Fruit fly (Drosophila melanogaster) whole organism, embryonic: ENCODE results near the gene Ptth.
A peak's percentile ranks its signal among the peaks of the same experiment; 100 is the strongest.

Experiments used
- B-H2 ChIP-seq: fragments of 200-800 bp; sonication (Bioruptor generic); optimal IDR thresholded peaks from 2 replicates; lab custom pipeline; 2018; ENCODE audit warnings: missing biosample characterization, mild to moderate bottlenecking, missing genetic modification characterization
- BEAF-32 ChIP-seq: fragments of 200-800 bp; sonication (Bioruptor generic); optimal IDR thresholded peaks from 3 replicates; lab custom pipeline; 2017; ENCODE audit warnings: missing biosample characterization, missing genetic modification characterization, mild to moderate bottlenecking, moderate library complexity, missing genetic modification reagents
- CG11093 ChIP-seq: fragments of 200-800 bp; sonication (Bioruptor generic); IDR thresholded peaks from 3 replicates; pipeline ENCODE4 v1.3.6; 2022; ENCODE audit warnings: missing biosample characterization, missing genetic modification characterization
- CG11504 ChIP-seq: fragments of 200-800 bp; sonication (Bioruptor generic); optimal IDR thresholded peaks from 3 replicates; lab custom pipeline; 2019; ENCODE audit warnings: missing biosample characterization, mild to moderate bottlenecking, missing genetic modification characterization, moderate library complexity
- CG12236 ChIP-seq: fragments of 200-800 bp; sonication (Bioruptor generic); optimal IDR thresholded peaks from 2 replicates; lab custom pipeline; 2016; ENCODE audit warnings: missing biosample characterization, missing genetic modification characterization
- CG12299 ChIP-seq: fragments of 200-800 bp; sonication (Bioruptor generic); optimal IDR thresholded peaks from 2 replicates; lab custom pipeline; 2018; ENCODE audit warnings: missing biosample characterization, mild to moderate bottlenecking, missing genetic modification characterization
- CG1233 ChIP-seq: fragments of 200-800 bp; sonication (Bioruptor generic); optimal IDR thresholded peaks from 4 replicates; lab custom pipeline; 2018; ENCODE audit warnings: missing biosample characterization, mild to moderate bottlenecking, missing genetic modification characterization
- CG13123 ChIP-seq: fragments of 200-800 bp; sonication (Bioruptor generic); optimal IDR thresholded peaks from 2 replicates; lab custom pipeline; 2016; ENCODE audit warnings: missing biosample characterization, missing genetic modification characterization
- CG15011 ChIP-seq: fragments of 200-800 bp; sonication (Bioruptor generic); optimal IDR thresholded peaks from 3 replicates; lab custom pipeline; 2018; ENCODE audit warnings: missing biosample characterization, mild to moderate bottlenecking, missing genetic modification characterization
- CG15514 ChIP-seq: fragments of 200-800 bp; sonication (Bioruptor generic); optimal IDR thresholded peaks from 3 replicates; lab custom pipeline; 2017; ENCODE audit warnings: missing biosample characterization, missing genetic modification characterization, mild to moderate bottlenecking, moderate library complexity, missing genetic modification reagents
- CG15601 ChIP-seq: fragments of 200-800 bp; sonication (Bioruptor generic); optimal IDR thresholded peaks from 3 replicates; lab custom pipeline; 2019; ENCODE audit warnings: missing biosample characterization, mild to moderate bottlenecking, missing genetic modification characterization, moderate library complexity
- CG17802 ChIP-seq: fragments of 200-800 bp; sonication (Bioruptor generic); optimal IDR thresholded peaks from 2 replicates; lab custom pipeline; 2018; ENCODE audit warnings: missing biosample characterization, mild to moderate bottlenecking, missing genetic modification characterization, moderate library complexity
- CG17829 ChIP-seq: fragments of 200-800 bp; optimal IDR thresholded peaks from 2 replicates; lab custom pipeline; 2019; ENCODE audit warnings: missing biosample characterization, mild to moderate bottlenecking, missing genetic modification characterization, moderate library complexity
- CG18011 ChIP-seq: fragments of 200-800 bp; sonication (Bioruptor generic); optimal IDR thresholded peaks from 2 replicates; lab custom pipeline; 2017; ENCODE audit warnings: missing biosample characterization, missing genetic modification characterization, mild to moderate bottlenecking, moderate library complexity, missing genotype
- CG2116 ChIP-seq: fragments of 200-800 bp; sonication (Bioruptor generic); optimal IDR thresholded peaks from 3 replicates; lab custom pipeline; 2018; ENCODE audit warnings: missing biosample characterization, mild to moderate bottlenecking, missing genetic modification characterization
- CG31365 ChIP-seq: fragments of 200-800 bp; sonication (Bioruptor generic); optimal IDR thresholded peaks from 2 replicates; lab custom pipeline; 2018; ENCODE audit warnings: missing biosample characterization, mild to moderate bottlenecking, missing genetic modification characterization
- CG31388 ChIP-seq: fragments of 200-800 bp; sonication (Bioruptor generic); optimal IDR thresholded peaks from 2 replicates; lab custom pipeline; 2016; ENCODE audit warnings: missing biosample characterization, missing genetic modification characterization
- CG32767 ChIP-seq: fragments of 200-800 bp; sonication (Bioruptor generic); IDR thresholded peaks from 2 replicates; pipeline ENCODE4 v1.3.6; 2022; ENCODE audit warnings: missing biosample characterization, missing genetic modification characterization
- CG5245 ChIP-seq: fragments of 200-800 bp; sonication (Bioruptor generic); optimal IDR thresholded peaks from 3 replicates; lab custom pipeline; 2016; ENCODE audit warnings: missing biosample characterization, missing genetic modification characterization
- CG6765 ChIP-seq: fragments of 200-800 bp; sonication (Bioruptor generic); optimal IDR thresholded peaks from 3 replicates; lab custom pipeline; 2017; ENCODE audit warnings: missing biosample characterization, mild to moderate bottlenecking, missing genetic modification characterization
- CG7357 ChIP-seq: fragments of 200-800 bp; sonication (Bioruptor generic); IDR thresholded peaks from 3 replicates; pipeline ENCODE4 v1.3.6; 2022; ENCODE audit warnings: missing biosample characterization, missing genetic modification characterization
- CG8089 ChIP-seq: fragments of 200-800 bp; sonication (Bioruptor generic); optimal IDR thresholded peaks from 3 replicates; lab custom pipeline; 2016; ENCODE audit warnings: missing biosample characterization, missing genetic modification characterization
- CG8765 ChIP-seq: fragments of 200-800 bp; sonication (Bioruptor generic); IDR thresholded peaks from 2 replicates; pipeline ENCODE4 v1.3.6; 2022; ENCODE audit warnings: missing biosample characterization, missing genetic modification characterization
- CG8944 ChIP-seq: fragments of 200-800 bp; sonication (Bioruptor generic); optimal IDR thresholded peaks from 3 replicates; lab custom pipeline; 2016; ENCODE audit warnings: missing biosample characterization, missing genetic modification characterization
- CG9727 ChIP-seq: fragments of 200-800 bp; sonication (Bioruptor generic); optimal IDR thresholded peaks from 3 replicates; lab custom pipeline; 2017; ENCODE audit warnings: missing biosample characterization, mild to moderate bottlenecking, missing genetic modification characterization
- CG9932 ChIP-seq: fragments of 200-800 bp; sonication (Bioruptor generic); IDR thresholded peaks from 2 replicates; pipeline ENCODE4 v1.3.6; 2022; ENCODE audit warnings: missing biosample characterization, missing genetic modification characterization
- CoRest ChIP-seq: fragments of 200-800 bp; sonication (Bioruptor generic); optimal IDR thresholded peaks from 3 replicates; lab custom pipeline; 2018; ENCODE audit warnings: missing biosample characterization, mild to moderate bottlenecking, missing genetic modification characterization, moderate library complexity
- CrebB ChIP-seq: fragments of 200-800 bp; sonication (Bioruptor generic); optimal IDR thresholded peaks from 3 replicates; lab custom pipeline; 2018; ENCODE audit warnings: missing biosample characterization, mild to moderate bottlenecking, missing genetic modification characterization
- Deaf1 ChIP-seq: fragments of 200-800 bp; optimal IDR thresholded peaks from 3 replicates; lab custom pipeline; 2019; ENCODE audit warnings: missing biosample characterization, mild to moderate bottlenecking, missing genetic modification characterization, moderate library complexity
- Dip3 ChIP-seq: fragments of 200-800 bp; sonication (Bioruptor generic); optimal IDR thresholded peaks from 3 replicates; lab custom pipeline; 2016; ENCODE audit warnings: missing biosample characterization, missing genetic modification characterization
- Ets65A ChIP-seq: fragments of 200-800 bp; sonication (Bioruptor generic); peaks from one replicate; lab custom pipeline; 2016; ENCODE audit warnings: missing biosample characterization, missing genetic modification characterization
- H15 ChIP-seq: fragments of 200-800 bp; sonication (Bioruptor generic); IDR thresholded peaks from 3 replicates; pipeline ENCODE4 v1.3.6; 2022; ENCODE audit warnings: missing biosample characterization, missing genetic modification characterization
- Lim3 ChIP-seq: fragments of 200-800 bp; sonication (Bioruptor generic); IDR thresholded peaks from 2 replicates; pipeline ENCODE4 v1.3.6; 2022; ENCODE audit warnings: missing biosample characterization, missing genetic modification characterization
- Mes4 ChIP-seq: fragments of 200-800 bp; sonication (Bioruptor generic); optimal IDR thresholded peaks from 2 replicates; lab custom pipeline; 2016; ENCODE audit warnings: missing biosample characterization, missing genetic modification characterization
- Sin3A ChIP-seq: fragments of >200 bp; optimal IDR thresholded peaks from 2 replicates; lab custom pipeline; 2018
- Sry-β ChIP-seq: fragments of 200-800 bp; sonication (Bioruptor generic); optimal IDR thresholded peaks from 2 replicates; lab custom pipeline; 2018; ENCODE audit warnings: missing biosample characterization, mild to moderate bottlenecking, missing genetic modification characterization, moderate library complexity
- ac ChIP-seq: fragments of 200-800 bp; sonication (Bioruptor generic); optimal IDR thresholded peaks from 3 replicates; lab custom pipeline; 2017; ENCODE audit warnings: missing biosample characterization, mild to moderate bottlenecking, missing genetic modification characterization
- amos ChIP-seq: fragments of 200-800 bp; sonication (Bioruptor generic); IDR thresholded peaks from 2 replicates; pipeline ENCODE4 v1.3.6; 2022; ENCODE audit warnings: missing biosample characterization, missing genetic modification characterization; ENCODE audit not compliant: partially characterized antibody
- aop ChIP-seq: fragments of 200-800 bp; sonication (Bioruptor generic); IDR thresholded peaks from 2 replicates; pipeline ENCODE4 v1.3.6; 2022; ENCODE audit warnings: missing biosample characterization, missing genetic modification characterization
- cato ChIP-seq: fragments of 200-800 bp; sonication (Bioruptor generic); optimal IDR thresholded peaks from 2 replicates; lab custom pipeline; 2016; ENCODE audit warnings: missing biosample characterization, missing genetic modification characterization, borderline replicate concordance
- en ChIP-seq: fragments of 200-800 bp; sonication (Bioruptor generic); optimal IDR thresholded peaks from 2 replicates; lab custom pipeline; 2016; ENCODE audit warnings: missing biosample characterization, missing genetic modification characterization
- eyg ChIP-seq: fragments of 200-800 bp; sonication (Bioruptor generic); optimal IDR thresholded peaks from 3 replicates; lab custom pipeline; 2016; ENCODE audit warnings: missing biosample characterization, missing genetic modification characterization
- fru ChIP-seq: fragments of >200 bp; optimal IDR thresholded peaks from 2 replicates; lab custom pipeline; 2017
- grau ChIP-seq: fragments of 200-800 bp; optimal IDR thresholded peaks from 3 replicates; lab custom pipeline; 2019; ENCODE audit warnings: missing biosample characterization, mild to moderate bottlenecking, missing genetic modification characterization, moderate library complexity
- gsb-n ChIP-seq: fragments of 200-800 bp; sonication (Bioruptor generic); optimal IDR thresholded peaks from 3 replicates; lab custom pipeline; 2018; ENCODE audit warnings: missing biosample characterization, mild to moderate bottlenecking, missing genetic modification characterization
- kah ChIP-seq: fragments of 200-800 bp; sonication (Bioruptor generic); optimal IDR thresholded peaks from 2 replicates; lab custom pipeline; 2018; ENCODE audit warnings: missing biosample characterization, mild to moderate bottlenecking, missing genetic modification characterization
- lmd ChIP-seq: fragments of 200-800 bp; sonication (Bioruptor generic); IDR thresholded peaks from 2 replicates; pipeline ENCODE4 v1.3.6; 2022; ENCODE audit warnings: missing biosample characterization, missing genetic modification characterization
- pnt ChIP-seq: fragments of 200-800 bp; sonication (Bioruptor generic); optimal IDR thresholded peaks from 3 replicates; lab custom pipeline; 2016; ENCODE audit warnings: missing biosample characterization, missing genetic modification characterization
- pros ChIP-seq: fragments of 200-800 bp; sonication (Bioruptor generic); optimal IDR thresholded peaks from 3 replicates; lab custom pipeline; 2019; ENCODE audit warnings: missing biosample characterization, mild to moderate bottlenecking, missing genetic modification characterization, moderate library complexity
- ranshi ChIP-seq: fragments of 200-800 bp; sonication (Bioruptor generic); IDR thresholded peaks from 2 replicates; pipeline ENCODE4 v1.3.6; 2022; ENCODE audit warnings: missing biosample characterization, missing genetic modification characterization
- slou ChIP-seq: fragments of 200-800 bp; sonication (Bioruptor generic); optimal IDR thresholded peaks from 3 replicates; lab custom pipeline; 2016; ENCODE audit warnings: missing biosample characterization, missing genetic modification characterization
- tin ChIP-seq: fragments of 200-800 bp; sonication (Bioruptor generic); optimal IDR thresholded peaks from 3 replicates; lab custom pipeline; 2016; ENCODE audit warnings: missing biosample characterization, missing genetic modification characterization
- wdn ChIP-seq: fragments of 200-800 bp; sonication (Bioruptor generic); IDR thresholded peaks from 2 replicates; pipeline ENCODE4 v1.3.6; 2022; ENCODE audit warnings: missing biosample characterization, missing genetic modification characterization

The Ptth gene

DNA sequence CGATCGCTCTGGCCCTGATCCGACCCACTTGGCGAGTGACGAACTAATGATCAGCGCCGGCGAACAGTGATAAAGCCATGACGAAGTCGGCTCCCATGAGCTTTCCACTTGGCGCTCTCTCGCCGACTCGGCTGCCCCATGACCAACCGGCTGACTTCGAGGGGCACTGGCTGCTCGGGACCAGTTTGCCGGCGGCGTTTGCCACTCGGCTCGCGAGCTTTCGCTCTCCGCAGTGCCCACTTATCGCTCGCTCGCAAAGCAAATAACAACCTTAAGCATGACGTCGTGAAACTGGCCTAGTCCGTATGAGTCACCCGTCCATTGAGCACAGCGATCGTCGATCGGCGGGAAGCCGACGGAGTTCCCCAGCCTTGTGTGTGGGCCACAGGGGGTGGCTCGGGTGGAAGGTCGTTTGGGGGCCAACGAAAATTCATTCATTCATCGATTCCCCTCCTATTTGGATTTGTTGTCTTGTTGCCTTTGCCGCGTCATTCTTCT, 24.2 kb downstream of the Ptth start, which contains the start of gene Ets21C (continued):
- TF ChIP-seq CG6765 (GFP tag; lab: Kevin White, UChicago) (peak; percentile 58), CG17802 (tag; lab: Kevin White, UChicago) (no peak), ranshi (no peak), CG5245 (GFP tag; lab: Kevin White, UChicago) (no peak), Lim3 (no peak), cato (no peak), CG8765 (GFP tag; lab: Robert Waterston, UW) (no peak), CG31388 (no peak), pros (GFP tag; lab: Kevin White, UChicago) (no peak), CG32767 (GFP tag; lab: Robert Waterston, UW) (no peak), wdn (GFP tag; lab: Robert Waterston, UW) (0 out of 2 replicates have a peak, but pooled peaks have one; percentile 11), aop (no peak), eyg (GFP tag; lab: Kevin White, UChicago) (no peak), fru (lab: Kevin White, UChicago) (no peak), CG2116 (GFP tag; lab: Kevin White, UChicago) (no peak), Sry-β (GFP tag; lab: Kevin White, UChicago) (no peak), CG17829 (no peak), H15 (GFP tag; lab: Robert Waterston, UW) (no peak), CG8944 (no peak), kah (GFP tag; lab: Kevin White, UChicago) (no peak), CG7357 (no peak), CG15601 (tag; lab: Kevin White, UChicago) (no peak), Deaf1 (tag; lab: Kevin White, UChicago) (peak; percentile 97), amos (GFP tag; lab: Robert Waterston, UW) (no peak), CG11504 (tag; lab: Kevin White, UChicago) (no peak), CG12299 (tag; lab: Kevin White, UChicago) (no peak), CG11093 (no peak), BEAF-32 (GFP tag; lab: Kevin White, UChicago) (no peak), CG31365 (tag; lab: Kevin White, UChicago) (no peak), gsb-n (no peak), CG15011 (GFP tag; lab: Kevin White, UChicago) (no peak), CG9932 (GFP tag; lab: Robert Waterston, UW) (peak; percentile 36), Dip3 (GFP tag; lab: Kevin White, UChicago) (no peak), slou (GFP tag; lab: Kevin White, UChicago) (no peak), Mes4 (GFP tag; lab: Kevin White, UChicago) (no peak), lmd (no peak), tin (GFP tag; lab: Kevin White, UChicago) (no peak), CoRest (tag; lab: Kevin White, UChicago) (no peak), CG8089 (GFP tag; lab: Kevin White, UChicago) (no peak), grau (tag; lab: Kevin White, UChicago) (peak; percentile 5), Ets65A (no peak), CG18011 (GFP tag; lab: Kevin White, UChicago) (no peak), Sin3A (lab: Kevin White, UChicago) (no peak), ac (GFP tag; lab: Kevin White, UChicago) (no peak), CG12236 (GFP tag; lab: Kevin White, UChicago) (no peak), en (no peak), CG15514 (peak; percentile 59), pnt (GFP tag; lab: Kevin White, UChicago) (no peak), B-H2 (no peak), CrebB (tag; lab: Kevin White, UChicago) (peak; percentile 18), CG9727 (GFP tag; lab: Kevin White, UChicago) (no peak), CG13123 (GFP tag; lab: Kevin White, UChicago) (no peak), CG1233 (GFP tag; lab: Kevin White, UChicago) (no peak)
